Fruit fly (Drosophila melanogaster): Measurements from ENCODE around the gene PlexB.

Gene PlexB

DNA sequence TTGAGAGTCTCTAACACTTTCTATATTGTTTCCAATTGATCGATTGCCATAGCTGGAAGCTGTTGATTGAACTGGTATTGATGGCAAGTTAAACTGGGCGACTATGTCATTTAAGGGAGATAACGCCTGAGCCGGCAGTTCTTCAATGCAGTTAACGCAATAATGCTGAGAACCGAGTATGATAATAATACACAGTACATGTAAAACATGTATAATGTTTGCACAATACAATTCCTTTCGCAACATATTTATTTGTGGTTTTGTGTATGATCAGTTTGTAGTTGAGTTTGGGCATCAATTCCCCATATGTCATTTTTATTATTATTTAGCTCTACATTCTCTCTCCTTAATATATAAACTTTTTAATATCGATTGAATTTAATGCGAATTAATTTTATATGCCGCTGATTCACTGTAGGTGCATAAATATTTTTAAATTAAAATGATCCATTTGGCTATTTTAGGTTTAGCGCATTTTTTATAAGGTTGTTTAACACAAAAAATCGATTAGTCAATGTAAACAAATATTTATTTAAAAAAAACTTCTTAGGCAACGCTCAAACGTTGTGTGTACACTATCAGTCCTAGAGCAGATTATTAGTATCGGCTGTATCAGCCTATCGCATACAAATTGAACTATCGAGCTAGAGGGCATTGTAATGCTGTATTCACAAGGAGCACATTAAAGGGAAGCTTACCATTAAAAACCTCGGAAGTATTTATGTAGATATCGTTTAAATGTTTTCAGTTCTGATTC lies at the start of gene PlexB:
TSS of gene PlexB (minus strand) at position 600 of the 757 bp plus-strand sequence.
- no peak for TF ChIP-seq noc (tag; optimal IDR thresholded peaks at IDR 0.05)

DNA sequence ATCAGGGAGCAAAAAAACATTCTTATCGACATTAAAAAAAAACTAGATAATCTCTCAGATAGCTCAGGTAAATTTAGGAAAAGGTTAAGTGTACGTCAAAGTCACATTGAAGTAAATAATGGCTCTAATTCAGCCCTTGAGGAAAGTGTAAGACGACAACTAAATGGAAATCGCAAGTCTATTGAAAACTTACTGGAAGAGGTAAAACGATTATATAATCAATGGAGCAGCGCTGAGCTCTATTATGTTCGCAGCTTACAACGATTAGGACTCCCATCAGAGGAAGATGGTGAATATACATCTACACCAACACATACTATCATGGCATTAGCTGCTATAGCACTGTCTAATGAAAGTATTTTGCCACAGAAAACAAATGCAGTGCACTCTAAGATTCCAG lies 48.4 kb upstream of the PlexB start:
- TF ChIP-seq noc (tag; optimal IDR thresholded peaks at IDR 0.05): no peak

DNA sequence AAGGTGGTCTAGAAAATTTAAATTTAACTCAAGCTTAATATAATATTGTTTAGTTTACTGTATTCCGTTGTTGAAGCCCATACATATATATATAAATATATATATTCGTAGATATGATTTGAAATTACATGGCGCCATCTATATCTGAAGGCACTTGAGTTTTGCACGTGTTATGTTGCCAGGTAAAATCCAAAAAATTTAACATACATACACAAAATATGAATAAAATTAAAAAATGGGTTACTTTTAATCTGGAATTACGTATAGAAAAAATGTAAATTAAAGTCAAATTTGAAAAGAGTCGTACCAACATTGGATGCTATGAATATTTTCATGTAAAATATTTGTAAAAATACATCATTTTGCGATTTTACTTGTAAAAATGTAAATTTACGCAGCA lies 46.1 kb upstream of the PlexB start:
- no peak for TF ChIP-seq noc (tag; optimal IDR thresholded peaks at IDR 0.05)

DNA sequence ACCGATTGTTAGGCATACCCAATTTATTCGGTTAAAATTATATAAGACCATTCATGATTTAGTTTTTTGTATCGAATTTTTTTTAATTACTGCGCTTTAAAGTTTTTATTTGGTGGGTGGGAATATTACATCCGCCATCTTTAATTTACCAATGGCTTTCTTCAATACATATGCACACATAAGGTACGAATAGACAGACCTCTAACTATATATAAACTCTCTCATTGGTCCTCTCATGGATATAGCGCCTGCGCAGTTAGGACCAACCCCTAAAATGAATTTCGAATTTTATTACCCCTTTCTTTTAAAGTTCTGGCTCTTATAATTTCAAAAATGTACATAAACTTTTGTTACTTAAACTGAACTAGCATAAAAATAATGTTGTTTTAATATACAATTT lies 43.7 kb upstream of the PlexB start:
- no peak for TF ChIP-seq noc (tag; optimal IDR thresholded peaks at IDR 0.05)

DNA sequence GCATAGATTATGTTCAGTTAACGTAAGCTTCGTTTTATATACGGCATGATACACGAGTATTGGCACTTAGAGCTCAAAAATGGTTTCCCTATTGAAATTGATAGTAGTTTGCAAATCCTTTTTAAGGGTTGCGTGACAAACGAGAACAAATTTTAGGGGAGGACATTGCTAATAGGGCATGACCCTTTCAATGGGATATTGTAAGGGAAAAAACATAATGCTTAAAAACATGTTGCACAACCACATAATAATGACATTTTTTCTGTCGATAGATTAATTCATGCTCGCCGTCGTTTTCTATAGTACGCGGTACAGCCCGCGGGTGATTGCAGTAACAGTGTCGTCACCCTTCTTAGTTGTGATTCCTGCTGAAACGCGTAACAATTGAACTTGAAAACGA lies 41.3 kb upstream of the PlexB start:
- TF ChIP-seq noc (tag; optimal IDR thresholded peaks at IDR 0.05): no peak

DNA sequence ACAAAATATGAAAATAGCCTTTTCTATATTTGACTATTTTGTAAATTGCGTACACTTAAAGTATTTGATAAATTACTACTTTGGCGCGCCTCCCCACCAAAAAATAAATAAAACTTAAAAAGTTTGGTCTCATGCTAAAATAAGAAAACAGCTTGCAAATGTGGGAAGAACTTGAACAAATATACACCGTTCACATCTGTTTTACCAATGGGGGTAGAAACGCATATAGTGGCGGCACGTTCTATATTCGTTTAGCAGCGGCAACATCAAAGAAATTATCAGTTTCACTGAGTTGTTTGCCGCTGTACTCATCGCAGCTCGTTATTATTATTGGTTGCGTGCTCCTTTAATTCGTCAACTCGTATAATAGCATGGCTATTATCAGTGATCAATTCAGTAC lies 32.6 kb upstream of the PlexB start:
- no peak for TF ChIP-seq noc (tag; optimal IDR thresholded peaks at IDR 0.05)

DNA sequence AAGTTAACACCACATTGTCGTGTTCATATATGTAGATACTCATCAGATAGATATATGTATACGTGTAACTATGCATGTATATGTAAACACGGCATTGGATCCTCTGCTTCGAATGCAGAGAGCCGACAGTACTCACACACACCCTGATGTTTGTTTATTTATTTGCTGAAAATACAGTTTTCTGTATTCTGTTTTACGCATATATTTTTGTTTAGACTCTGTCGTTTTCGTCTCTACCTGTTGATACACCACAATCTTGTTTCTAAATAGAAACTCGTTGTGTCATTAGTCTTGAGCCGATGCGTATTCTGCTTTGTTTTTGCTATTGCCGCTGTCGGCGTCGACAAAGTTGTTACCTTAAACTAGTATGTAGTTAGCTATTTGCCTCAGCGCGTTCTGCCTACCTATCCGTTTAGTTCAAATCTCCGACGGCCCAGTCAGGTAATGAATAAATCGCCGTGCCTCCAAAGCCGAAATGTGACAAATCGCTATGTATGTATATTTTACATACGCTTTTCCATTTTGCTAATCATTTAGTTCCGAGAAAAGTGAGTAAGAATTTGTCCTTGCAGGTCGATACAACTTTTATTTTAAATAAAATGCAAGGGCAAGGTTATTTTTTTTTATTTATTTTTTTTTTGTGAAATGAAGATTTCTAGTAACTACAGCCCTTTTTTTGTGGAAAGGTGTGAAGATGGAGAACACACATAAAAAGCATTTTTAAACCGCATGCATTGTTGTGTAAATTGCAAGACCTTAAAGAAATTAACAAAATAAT lies 26.7 kb upstream of the PlexB start:
- TF ChIP-seq noc (tag; optimal IDR thresholded peaks at IDR 0.05): no peak

DNA sequence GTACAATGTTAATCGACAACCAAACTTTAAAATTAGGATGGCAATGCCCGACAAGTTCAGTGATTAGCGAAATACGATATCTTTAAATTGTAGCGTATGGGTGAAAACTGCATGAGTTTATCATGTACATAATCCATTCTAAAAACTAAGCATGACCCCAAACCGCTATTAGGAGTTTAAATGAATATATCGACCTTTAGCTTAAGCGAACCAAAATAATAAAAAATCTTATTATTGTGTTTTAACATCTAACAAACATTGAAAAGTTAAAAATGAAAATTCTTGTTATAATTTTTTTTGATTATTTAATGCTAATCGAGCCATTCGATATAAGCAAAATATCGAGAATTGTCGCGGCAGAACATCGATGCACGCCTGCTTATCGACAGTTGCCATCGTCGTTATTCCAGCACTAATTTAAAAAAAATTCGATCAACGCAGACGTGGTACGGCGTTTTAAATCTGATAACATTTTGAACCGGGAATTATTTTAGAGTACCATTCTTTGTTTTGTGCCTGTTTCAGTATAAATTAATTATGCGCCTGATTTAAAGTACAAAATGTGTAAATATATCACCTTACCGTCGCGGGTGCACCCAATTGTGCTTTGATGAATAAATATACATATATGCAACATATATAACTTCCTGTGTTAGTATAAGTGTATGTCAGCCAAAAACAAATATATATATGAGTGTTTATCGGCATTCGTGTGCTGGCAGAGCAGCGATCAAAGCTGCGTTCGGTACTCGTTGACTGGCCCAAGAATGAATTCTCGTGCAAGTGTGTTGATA lies 25.6 kb upstream of the PlexB start, which contains the start of gene pan:
TSS of gene pan (plus strand) at position 378 of the 794 bp plus-strand sequence.
- peak; percentile 44 for TF ChIP-seq noc (tag; optimal IDR thresholded peaks at IDR 0.05)

DNA sequence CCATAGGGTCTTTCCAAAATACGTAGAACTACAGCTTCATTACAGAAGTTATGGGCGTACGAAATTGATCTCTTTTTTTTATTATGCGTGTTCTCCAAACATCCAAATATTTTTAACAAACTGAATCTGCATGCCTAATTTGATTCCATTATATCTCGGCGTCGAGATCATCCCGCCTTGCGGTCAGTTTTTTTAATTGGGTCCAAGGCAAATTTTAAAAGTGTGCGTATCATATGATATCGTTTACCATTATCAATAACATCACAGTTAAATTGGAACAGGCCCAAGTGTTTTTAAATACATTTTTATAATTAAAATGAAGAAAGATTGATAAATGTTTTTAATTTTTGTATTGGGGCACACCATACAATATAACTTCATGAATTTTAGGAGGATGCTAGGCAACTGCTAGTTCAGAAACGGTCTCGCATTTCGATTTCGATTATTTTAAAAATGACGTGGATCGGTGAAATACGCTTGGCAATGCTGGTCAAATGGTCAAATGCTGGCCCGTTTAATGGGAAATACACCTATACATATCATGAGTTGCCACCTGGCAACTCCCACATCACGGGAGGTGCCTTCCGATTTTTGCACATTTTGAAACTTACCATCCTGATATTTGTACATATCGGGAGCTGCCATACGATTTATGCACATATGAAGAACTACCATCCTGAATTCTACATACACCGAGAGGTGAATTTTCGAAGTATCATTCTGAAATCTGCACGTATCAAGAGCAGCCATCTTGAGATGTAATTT lies 24.8 kb upstream of the PlexB start:
- no peak for TF ChIP-seq noc (tag; optimal IDR thresholded peaks at IDR 0.05)

DNA sequence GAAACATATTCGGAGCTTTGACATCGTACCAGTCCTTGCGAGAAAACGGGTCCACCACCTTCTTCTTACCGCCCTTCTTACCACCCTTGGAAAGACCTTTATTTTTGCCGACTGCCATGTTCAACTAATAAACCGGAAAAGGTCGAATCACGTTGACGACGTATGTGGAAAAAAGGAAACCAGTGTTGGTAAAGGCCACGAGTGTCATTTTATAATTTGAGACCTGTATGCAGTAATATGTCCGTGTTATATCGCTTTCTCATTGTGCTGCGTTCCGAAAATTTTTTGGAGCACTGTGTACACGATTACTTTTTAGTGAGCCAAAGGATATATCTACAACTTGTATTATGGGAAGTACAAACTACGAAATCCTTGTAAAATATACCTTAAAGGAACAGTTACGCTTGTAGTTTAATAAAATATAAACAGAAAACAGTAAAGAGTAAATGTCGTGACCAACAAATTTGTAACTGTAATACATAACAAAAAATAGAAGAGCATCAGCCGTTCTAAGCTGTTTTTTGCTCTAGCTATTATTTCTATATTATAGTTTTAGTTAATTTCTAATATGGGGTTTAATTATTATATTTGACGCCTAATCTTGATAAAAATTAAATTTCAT lies 23.6 kb upstream of the PlexB start, which contains the start of gene RpS3A:
TSS of gene RpS3A (minus strand) at position 145 of the 622 bp plus-strand sequence.
- TF ChIP-seq noc (tag; optimal IDR thresholded peaks at IDR 0.05): peak; percentile 67

DNA sequence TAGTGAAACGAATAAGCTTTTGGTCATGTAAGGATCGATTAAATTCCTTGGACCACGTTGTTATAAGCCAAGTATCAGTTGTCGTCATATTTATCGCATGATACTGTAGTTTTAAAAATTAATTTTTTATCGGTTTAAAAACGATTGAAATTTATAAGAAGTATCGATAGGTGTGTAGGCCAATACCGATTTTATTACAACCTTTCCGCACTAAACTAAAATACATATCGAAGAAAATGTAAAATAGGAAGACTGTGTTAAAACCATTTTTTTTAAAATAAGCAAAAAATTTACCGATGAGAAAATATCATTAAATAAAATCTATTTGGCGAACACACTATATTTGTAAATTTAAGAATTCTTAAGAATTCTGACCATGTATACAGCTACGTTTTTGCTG lies 19.7 kb upstream of the PlexB start:
- TF ChIP-seq noc (tag; optimal IDR thresholded peaks at IDR 0.05): no peak

DNA sequence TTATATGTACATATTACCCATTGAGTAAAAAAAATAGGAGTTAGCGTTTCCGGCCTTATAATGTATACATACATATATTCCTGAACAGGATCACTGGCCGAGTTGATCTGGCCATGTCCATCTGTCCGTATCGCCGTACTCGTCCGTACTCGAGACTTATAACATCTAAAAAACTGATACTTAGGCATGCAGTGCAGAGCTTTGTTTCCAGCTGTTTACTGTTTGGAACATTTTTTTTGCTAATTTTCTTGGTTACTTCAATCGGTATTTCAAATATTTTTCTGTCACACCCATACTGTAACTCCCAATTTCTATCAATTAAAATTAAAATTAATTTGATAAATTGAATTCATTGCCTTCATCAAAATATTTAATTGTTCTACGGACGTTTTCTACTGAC lies 19.0 kb upstream of the PlexB start:
- no peak for TF ChIP-seq noc (tag; optimal IDR thresholded peaks at IDR 0.05)

DNA sequence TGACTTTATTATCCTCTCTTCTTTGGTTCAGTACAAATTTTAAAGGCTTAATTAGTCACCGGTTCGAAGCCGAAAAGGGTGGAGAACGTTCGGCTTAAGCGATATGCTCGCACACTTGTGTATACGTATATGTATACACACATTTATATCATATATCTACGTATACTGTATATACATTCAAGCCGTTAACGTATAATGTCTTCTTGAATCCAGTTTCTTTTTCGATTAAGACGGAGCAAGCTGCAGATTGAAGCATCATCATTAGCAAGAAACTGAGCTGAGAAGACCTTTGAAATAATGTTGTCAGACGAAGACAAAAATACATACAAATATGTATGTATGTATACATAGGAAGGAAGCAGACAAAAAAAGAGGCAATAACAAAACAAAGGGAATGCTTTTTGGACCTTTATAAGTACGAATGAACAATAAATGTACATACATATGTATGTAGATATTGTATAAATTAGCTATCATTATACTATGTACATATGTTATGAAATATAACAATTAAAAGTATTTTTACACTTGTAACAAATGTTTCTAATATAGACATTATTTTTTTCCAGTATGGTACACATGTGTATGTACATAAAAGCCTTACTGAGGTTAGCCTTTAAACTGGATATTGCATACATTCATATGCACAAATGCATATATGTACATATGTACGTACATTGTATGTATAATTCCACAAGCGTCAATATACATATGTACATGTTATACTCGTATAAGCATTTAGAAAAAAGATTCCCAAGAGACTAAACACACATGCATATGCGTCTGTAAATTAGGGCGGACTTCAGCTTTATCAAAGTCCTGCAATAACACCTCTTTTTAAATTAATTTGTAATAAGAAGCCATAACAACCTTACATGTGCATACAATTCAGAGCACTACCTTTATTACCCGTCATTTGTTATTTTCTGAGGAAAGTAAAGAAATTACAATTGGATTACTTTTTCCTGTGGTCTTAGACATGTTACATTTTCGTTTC lies 16.7 kb upstream of the PlexB start:
- no peak for TF ChIP-seq noc (tag; optimal IDR thresholded peaks at IDR 0.05)

All from whole organism, larva.